Worm (Caenorhabditis elegans): ENCODE data around the gene lron-1.
"Not testable (repeated sequence)": the region's sequence is repeated elsewhere in the genome, so short reads cannot be mapped to it uniquely, and the experiment has no call there.

DNA sequence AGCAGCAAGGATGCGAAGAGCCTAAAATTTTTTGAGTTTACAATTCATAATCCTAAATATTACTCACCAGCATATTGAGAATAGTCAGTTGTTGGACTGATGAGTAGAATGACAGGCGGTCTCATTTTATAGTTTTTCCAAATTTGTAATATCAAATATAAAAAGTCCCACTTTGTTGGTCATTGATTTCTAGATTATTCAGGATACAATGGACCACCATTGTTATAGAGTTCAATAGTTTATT is 47.5 kb upstream of the lron-1 start, which contains the start of gene nspc-17:
- not testable (repeated sequence) for TF ChIP-seq elt-2 (tag; optimal IDR thresholded peaks at IDR 0.05); nfya-1 (tag; optimal IDR thresholded peaks at IDR 0.05); odd-2 (tag; optimal IDR thresholded peaks at IDR 0.05); unc-3 (GFP tag; conservative IDR thresholded peaks at IDR 0.05); unc-3 (tag; optimal IDR thresholded peaks at IDR 0.05)

All from whole organism, late embryonic.